Fruit fly (Drosophila melanogaster) Kc167 (cell line): ENCODE data around the gene Bem46.

ENCODE experiments used
- h ChIP-seq: fragments of >200 bp; optimal IDR thresholded peaks from 3 replicates; lab custom pipeline; 2018; ENCODE audit warnings: missing external identifiers
- insv ChIP-seq: fragments of >200 bp; optimal IDR thresholded peaks from 3 replicates; lab custom pipeline; 2018; ENCODE audit warnings: missing external identifiers

dm6 chr2L:3003399-3003798 is 15.5 kb downstream of the Bem46 start:
- TF ChIP-seq h (lab: Kevin White, UChicago): no peak
- no peak for TF ChIP-seq insv (lab: Kevin White, UChicago)
